Fruit fly (Drosophila melanogaster): ENCODE data around the gene Gale.

dm6 chr3L:682420-682882 is 34.1 kb downstream of the Gale start, which contains the start of gene CG3386:
- TF ChIP-seq Myc (optimal IDR thresholded peaks at IDR 0.05): no peak
- TF ChIP-seq ttk (optimal IDR thresholded peaks at IDR 0.05): no peak

Data from Kc167 (cell line).